Fruit fly (Drosophila melanogaster): ENCODE measurements around the gene CG42367.
A peak's percentile ranks its signal among the peaks of the same experiment; 100 is the strongest.

CG42367 gene

dm6 chr2L:9937908-9938307, 7.5 kb downstream of the CG42367 start, which contains the start of gene Arglu1 (continued):
- TF ChIP-seq CG7963 (GFP tag; IDR thresholded peaks at IDR 0.05; ENCODE audit: partially characterized antibody) (no peak), kni (GFP tag; optimal IDR thresholded peaks at IDR 0.05) (no peak), CG7786 (GFP tag; optimal IDR thresholded peaks at IDR 0.05) (peak; percentile 33), hkb (optimal IDR thresholded peaks at IDR 0.05) (no peak), hkb (GFP tag; IDR thresholded peaks at IDR 0.05) (peak; percentile 28; the same call in 1 of the 2 replicates), tgo (GFP tag; IDR thresholded peaks at IDR 0.05) (peak; percentile 28; the same call in 1 of the 3 replicates), Drgx (GFP tag; IDR thresholded peaks at IDR 0.05) (0 out of 2 replicates have a peak, but pooled peaks have one; percentile 14), Xrp1 (GFP tag; IDR thresholded peaks at IDR 0.05) (0 out of 2 replicates have a peak, but pooled peaks have one; percentile 15), CG9797 (GFP tag; optimal IDR thresholded peaks at IDR 0.05) (peak; percentile 66), Meics (GFP tag; optimal IDR thresholded peaks at IDR 0.05) (peak; percentile 13), eyg (GFP tag; optimal IDR thresholded peaks at IDR 0.05) (peak; percentile 25), dimm (GFP tag; IDR thresholded peaks at IDR 0.05) (no peak), pho (GFP tag; optimal IDR thresholded peaks at IDR 0.05) (peak; percentile 15), Sry-δ (GFP tag; optimal IDR thresholded peaks at IDR 0.05) (peak; percentile 2), CG3163 (GFP tag; optimal IDR thresholded peaks at IDR 0.05) (peak; percentile 14), CG6765 (GFP tag; optimal IDR thresholded peaks at IDR 0.05) (no peak), Doc2 (GFP tag; IDR thresholded peaks at IDR 0.05) (no peak), MBD-R2 (GFP tag; IDR thresholded peaks at IDR 0.05) (peak; percentile 88), CG2116 (GFP tag; optimal IDR thresholded peaks at IDR 0.05) (peak; percentile 0), CG10267 (tag; optimal IDR thresholded peaks at IDR 0.05) (peak; percentile 86), CkIIα-i1 (GFP tag; IDR thresholded peaks at IDR 0.05) (no peak), CG34422 (GFP tag; IDR thresholded peaks at IDR 0.05) (peak; percentile 64; the same call in 1 of the 3 replicates), sisA (GFP tag; IDR thresholded peaks at IDR 0.05) (no peak), trem (tag; optimal IDR thresholded peaks at IDR 0.05) (peak; percentile 8), pan (optimal IDR thresholded peaks at IDR 0.05) (no peak), pan (GFP tag; optimal IDR thresholded peaks at IDR 0.05 in 1 of 2, IDR thresholded peaks at IDR 0.05 in 1 of 2) (peak in 1 of 2 experiments; percentile 41), BEAF-32 (GFP tag; optimal IDR thresholded peaks at IDR 0.05) (peak; percentile 6), Pdp1 (GFP tag; optimal IDR thresholded peaks at IDR 0.05) (peak in 1 of 2 experiments; percentile 81), CG16813 (GFP tag; IDR thresholded peaks at IDR 0.05; ENCODE audit: partially characterized antibody) (no peak), CG8281 (tag; optimal IDR thresholded peaks at IDR 0.05) (no peak), CG18011 (GFP tag; optimal IDR thresholded peaks at IDR 0.05) (peak; percentile 14), Med (GFP tag) (peak; percentile 88), Bgb (GFP tag; IDR thresholded peaks at IDR 0.05; ENCODE audit: partially characterized antibody) (no peak), HHEX (GFP tag; optimal IDR thresholded peaks at IDR 0.05) (no peak), CG11247 (GFP tag; IDR thresholded peaks at IDR 0.05) (peak; percentile 39; the same call in 1 of the 2 replicates), Hr39 (optimal IDR thresholded peaks at IDR 0.05) (no peak), CG13287 (GFP tag; IDR thresholded peaks at IDR 0.05; ENCODE audit: partially characterized antibody) (peak; percentile 36; the same call in 1 of the 2 replicates), lilli (GFP tag; optimal IDR thresholded peaks at IDR 0.05) (peak; percentile 3), gfzf (GFP tag; optimal IDR thresholded peaks at IDR 0.05) (peak; percentile 67), ssp (GFP tag; IDR thresholded peaks at IDR 0.05) (0 out of 2 replicates have a peak, but pooled peaks have one; percentile 18), row (GFP tag; IDR thresholded peaks at IDR 0.05) (0 out of 3 replicates have a peak, but pooled peaks have one; percentile 25), CG13624 (GFP tag; optimal IDR thresholded peaks at IDR 0.05) (peak; percentile 26)

Data from whole organism, embryonic.